Worm (Caenorhabditis elegans): ENCODE results near the gene Y66D12A.7.

- TF ChIP-seq ama-1 (optimal IDR thresholded peaks at IDR 0.05) (no peak), nhr-11 (tag; optimal IDR thresholded peaks at IDR 0.05) (no peak), rnt-1 (tag; optimal IDR thresholded peaks at IDR 0.05) (no peak), hlh-6 (tag; optimal IDR thresholded peaks at IDR 0.05) (no peak), sox-2 (GFP tag; IDR thresholded peaks at IDR 0.05) (no peak), dmd-4 (tag; optimal IDR thresholded peaks at IDR 0.05; ENCODE audit: borderline replicate concordance) (no peak)
Observed at ce11 chrIII:11581372-11581771, 1.1 kb upstream of the Y66D12A.7 start, which contains the start of the genes Y66D12A.6 and ceh-92.
